Worm (Caenorhabditis elegans): ENCODE data around the gene clec-185.

DNA sequence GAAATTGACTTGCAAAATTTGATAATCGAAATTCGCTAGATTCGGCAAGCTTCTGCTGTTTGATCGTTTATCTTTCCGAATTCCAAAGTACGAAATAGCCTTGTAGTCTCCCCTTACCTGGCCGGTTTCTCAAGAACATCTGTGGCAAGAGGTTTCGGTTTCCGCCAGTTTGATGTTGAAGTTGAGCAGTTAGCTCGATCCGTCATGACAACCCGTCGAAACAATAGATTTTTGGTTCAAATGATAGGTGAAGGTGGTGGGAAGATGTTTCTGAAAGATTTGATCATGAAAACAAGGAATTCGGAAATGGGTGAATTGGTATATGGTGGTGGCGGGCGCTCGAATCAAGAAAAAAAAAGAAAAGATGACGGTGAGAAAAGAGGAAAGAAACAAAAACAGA, 40.0 kb upstream of the clec-185 start, which contains the start of gene acs-20:
- no peak for TF ChIP-seq dmd-4 (tag; optimal IDR thresholded peaks at IDR 0.05)
- no peak for TF ChIP-seq egl-27 (tag; optimal IDR thresholded peaks at IDR 0.05)
- TF ChIP-seq nhr-237 (tag; optimal IDR thresholded peaks at IDR 0.05), result no peak
- no peak for TF ChIP-seq lin-13 (GFP tag; optimal IDR thresholded peaks at IDR 0.05)
- TF ChIP-seq nhr-25 (tag; optimal IDR thresholded peaks at IDR 0.05), result no peak
